Fruit fly (Drosophila melanogaster) whole organism, prepupa: Measurements from ENCODE around the gene naz.

ENCODE experiments used
- CG10669 ChIP-seq: fragments of 200-800 bp; sonication (Bioruptor generic); optimal IDR thresholded peaks from 3 replicates; lab custom pipeline; 2018; ENCODE audit warnings: missing biosample characterization, mild to moderate bottlenecking, missing genetic modification characterization, moderate library complexity
- CG1621 ChIP-seq: fragments of 200-800 bp; sonication (Bioruptor generic); optimal IDR thresholded peaks from 3 replicates; lab custom pipeline; 2018; ENCODE audit warnings: missing biosample characterization, mild to moderate bottlenecking, missing genetic modification characterization
- CG31627 ChIP-seq: fragments of 200-800 bp; sonication (Bioruptor generic); optimal IDR thresholded peaks from 3 replicates; lab custom pipeline; 2016; ENCODE audit warnings: missing biosample characterization, missing genetic modification characterization
- CG6808 ChIP-seq: fragments of 200-800 bp; sonication (Bioruptor generic); optimal IDR thresholded peaks from 3 replicates; lab custom pipeline; 2017; ENCODE audit warnings: missing biosample characterization, missing genetic modification characterization, mild to moderate bottlenecking, moderate library complexity, missing genetic modification reagents
- CG7368 ChIP-seq: fragments of 200-800 bp; sonication (Bioruptor generic); optimal IDR thresholded peaks from 3 replicates; lab custom pipeline; 2016; ENCODE audit warnings: missing biosample characterization, missing genetic modification characterization
- CG8319 ChIP-seq: fragments of 200-800 bp; sonication (Bioruptor generic); optimal IDR thresholded peaks from 3 replicates; lab custom pipeline; 2016; ENCODE audit warnings: missing biosample characterization, missing genetic modification characterization
- Eip93F ChIP-seq: fragments of 200-800 bp; sonication (Bioruptor generic); optimal IDR thresholded peaks from 2 replicates; lab custom pipeline; 2016; ENCODE audit warnings: missing biosample characterization, mild to moderate bottlenecking, missing genetic modification characterization
- Smox ChIP-seq: fragments of 200-800 bp; sonication (Bioruptor generic); optimal IDR thresholded peaks from 3 replicates; lab custom pipeline; 2016; ENCODE audit warnings: missing biosample characterization, missing genetic modification characterization
- Sox102F ChIP-seq: fragments of 200-800 bp; sonication (Bioruptor generic); optimal IDR thresholded peaks from 2 replicates; lab custom pipeline; 2016; ENCODE audit warnings: missing biosample characterization, mild to moderate bottlenecking, missing genetic modification characterization
- cyc ChIP-seq: fragments of 200-800 bp; sonication (Bioruptor generic); optimal IDR thresholded peaks from 3 replicates; lab custom pipeline; 2016; ENCODE audit warnings: missing biosample characterization, missing genetic modification characterization
- esn ChIP-seq: fragments of 200-800 bp; sonication (Bioruptor generic); optimal IDR thresholded peaks from 2 replicates; lab custom pipeline; 2016; ENCODE audit warnings: missing biosample characterization, mild to moderate bottlenecking, missing genetic modification characterization, moderate library complexity
- spab ChIP-seq: fragments of 200-800 bp; sonication (Bioruptor generic); optimal IDR thresholded peaks from 2 replicates; lab custom pipeline; 2017; ENCODE audit warnings: missing biosample characterization, mild to moderate bottlenecking, missing genetic modification characterization, missing genetic modification reagents

dm6 chr3R:18276688-18277087 lies 52.1 kb downstream of the naz start:
- TF ChIP-seq Sox102F (GFP tag; lab: Kevin White, UChicago) (no peak), spab (GFP tag; lab: Kevin White, UChicago) (no peak), Eip93F (GFP tag; lab: Kevin White, UChicago) (no peak), cyc (GFP tag; lab: Kevin White, UChicago) (no peak), esn (no peak), Smox (GFP tag; lab: Kevin White, UChicago) (no peak), CG10669 (GFP tag; lab: Kevin White, UChicago) (no peak), CG6808 (GFP tag; lab: Kevin White, UChicago) (no peak), CG31627 (GFP tag; lab: Kevin White, UChicago) (no peak), CG8319 (GFP tag; lab: Kevin White, UChicago) (no peak), CG1621 (tag; lab: Kevin White, UChicago) (no peak), CG7368 (no peak)
